Worm (Caenorhabditis elegans): Measurements from ENCODE around the gene srbc-20.

The srbc-20 gene

DNA sequence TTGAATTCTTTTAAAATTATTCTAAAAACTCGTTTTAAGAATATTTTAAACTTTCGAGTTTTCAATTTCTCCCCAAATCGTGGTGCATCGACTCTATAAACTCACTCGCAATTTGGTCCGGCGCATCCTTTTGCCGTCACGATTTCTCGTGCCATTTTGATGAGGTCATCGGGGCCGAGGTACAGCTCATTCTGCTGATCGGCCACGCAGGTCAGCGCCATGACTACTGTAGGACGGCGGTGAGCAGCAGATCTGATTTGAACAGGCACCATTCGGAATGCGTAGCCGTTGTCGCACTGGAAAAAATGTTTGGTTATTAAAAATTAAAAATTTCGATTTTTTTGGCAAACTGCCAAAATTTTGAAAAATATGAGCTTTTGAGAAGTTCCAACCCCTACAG lies 14.2 kb upstream of the srbc-20 start:
- TF ChIP-seq hmg-11 (tag; optimal IDR thresholded peaks at IDR 0.05), result peak; percentile 12
- TF ChIP-seq nhr-76 (tag; optimal IDR thresholded peaks at IDR 0.05), result no peak

DNA sequence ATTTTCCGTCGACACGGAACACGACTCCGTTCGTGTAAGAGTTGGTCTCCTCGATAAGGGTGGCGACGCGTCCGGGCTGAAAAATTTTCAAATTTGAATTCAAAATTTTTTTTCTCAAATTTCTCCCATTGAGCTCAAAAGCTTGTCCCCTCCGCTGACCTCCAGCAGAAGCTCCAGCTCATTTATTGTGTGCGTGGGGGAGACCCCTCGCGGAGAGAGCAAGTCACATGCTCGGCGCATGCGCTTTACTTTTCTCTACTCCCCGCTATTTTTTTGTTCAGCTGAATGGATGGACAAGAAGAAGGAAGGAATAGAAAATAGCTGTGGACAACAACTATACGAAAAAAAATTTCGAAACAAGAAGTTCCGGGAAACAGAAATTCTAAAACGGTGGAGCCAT lies 13.4 kb upstream of the srbc-20 start:
- TF ChIP-seq ceh-16 (tag; optimal IDR thresholded peaks at IDR 0.05), result no peak
- no peak for TF ChIP-seq aly-2 (tag; optimal IDR thresholded peaks at IDR 0.05)
- TF ChIP-seq fos-1 (tag; optimal IDR thresholded peaks at IDR 0.05), result no peak
- TF ChIP-seq pha-4 (tag; optimal IDR thresholded peaks at IDR 0.05), result peak; percentile 50
- no peak for TF ChIP-seq elt-3 (tag; optimal IDR thresholded peaks at IDR 0.05)
- TF ChIP-seq elt-1 (tag; optimal IDR thresholded peaks at IDR 0.05), result no peak
- TF ChIP-seq fkh-2 (tag; optimal IDR thresholded peaks at IDR 0.05), result no peak
- no peak for TF ChIP-seq unc-39 (tag; optimal IDR thresholded peaks at IDR 0.05)
- TF ChIP-seq lin-39 (tag; optimal IDR thresholded peaks at IDR 0.05), result peak; percentile 74
- no peak for TF ChIP-seq nhr-77 (tag; optimal IDR thresholded peaks at IDR 0.05)
- TF ChIP-seq fkh-10 (GFP tag; optimal IDR thresholded peaks at IDR 0.05), result peak; percentile 68
- TF ChIP-seq mdl-1 (tag; optimal IDR thresholded peaks at IDR 0.05), result peak; percentile 49
- no peak for TF ChIP-seq nhr-11 (tag; optimal IDR thresholded peaks at IDR 0.05)
- TF ChIP-seq jun-1 (tag; optimal IDR thresholded peaks at IDR 0.05), result peak; percentile 28
- no peak for TF ChIP-seq daf-12 (tag; optimal IDR thresholded peaks at IDR 0.05)
- TF ChIP-seq egl-5 (tag; optimal IDR thresholded peaks at IDR 0.05), result peak; percentile 42
- no peak for TF ChIP-seq zag-1 (tag; optimal IDR thresholded peaks at IDR 0.05)
- TF ChIP-seq lin-15B (tag; optimal IDR thresholded peaks at IDR 0.05), result no peak
- no peak for TF ChIP-seq nhr-23 (tag; optimal IDR thresholded peaks at IDR 0.05)
- TF ChIP-seq pqm-1 (tag; optimal IDR thresholded peaks at IDR 0.05), result peak; percentile 11
- no peak for TF ChIP-seq sea-2 (GFP tag; optimal IDR thresholded peaks at IDR 0.05)
- no peak for TF ChIP-seq nhr-43 (tag; optimal IDR thresholded peaks at IDR 0.05; ENCODE audit: poor library complexity, severe bottlenecking)
- no peak for TF ChIP-seq eor-1 (tag; optimal IDR thresholded peaks at IDR 0.05)
- TF ChIP-seq nhr-67 (tag; optimal IDR thresholded peaks at IDR 0.05), result no peak
- TF ChIP-seq hmg-11 (tag; optimal IDR thresholded peaks at IDR 0.05), result peak; percentile 80
- TF ChIP-seq ceh-28 (tag; optimal IDR thresholded peaks at IDR 0.05), result no peak
- peak; percentile 86 for TF ChIP-seq nfya-1 (tag; optimal IDR thresholded peaks at IDR 0.05; ENCODE audit: insufficient read depth)
- no peak for TF ChIP-seq ztf-11 (tag; optimal IDR thresholded peaks at IDR 0.05)
- TF ChIP-seq tbx-2 (tag; optimal IDR thresholded peaks at IDR 0.05), result peak; percentile 7
- peak; percentile 5 for TF ChIP-seq elt-2 (tag; optimal IDR thresholded peaks at IDR 0.05)
- TF ChIP-seq lsy-12 (tag; optimal IDR thresholded peaks at IDR 0.05), result no peak
- no peak for TF ChIP-seq ceh-82 (tag; optimal IDR thresholded peaks at IDR 0.05)
- TF ChIP-seq mml-1 (tag; optimal IDR thresholded peaks at IDR 0.05), result peak; percentile 93
- no peak for TF ChIP-seq R02D3.7 (tag; optimal IDR thresholded peaks at IDR 0.05)
- no peak for TF ChIP-seq ama-1 (optimal IDR thresholded peaks at IDR 0.05)
- TF ChIP-seq ztf-4 (tag; optimal IDR thresholded peaks at IDR 0.05), result no peak
- peak; percentile 50 for TF ChIP-seq snpc-4 (tag; optimal IDR thresholded peaks at IDR 0.05)

DNA sequence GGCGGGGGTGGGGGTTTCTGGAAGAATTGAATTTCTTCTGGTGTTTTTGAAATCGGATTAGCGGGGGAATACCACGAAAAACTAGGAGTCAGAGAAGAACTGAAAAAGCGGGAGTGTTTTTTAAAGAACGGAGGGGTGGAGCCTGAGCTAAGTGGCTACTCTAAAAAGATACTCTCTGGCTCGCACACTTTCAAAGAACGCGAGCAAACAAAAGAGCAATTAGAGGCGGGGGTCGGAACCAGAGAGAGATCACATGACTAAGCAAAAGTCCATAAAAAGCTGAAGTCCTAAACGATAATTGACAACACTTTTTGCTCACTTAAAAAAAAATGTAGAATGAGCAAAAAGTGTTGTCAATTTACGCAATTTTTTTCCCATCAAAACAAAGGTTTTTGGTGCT lies 12.6 kb upstream of the srbc-20 start:
- no peak for TF ChIP-seq nhr-77 (tag; optimal IDR thresholded peaks at IDR 0.05)
- peak; percentile 56 for TF ChIP-seq lin-39 (tag; optimal IDR thresholded peaks at IDR 0.05)
- TF ChIP-seq mml-1 (tag; optimal IDR thresholded peaks at IDR 0.05), result no peak
- TF ChIP-seq nfya-1 (tag; optimal IDR thresholded peaks at IDR 0.05; ENCODE audit: insufficient read depth), result peak; percentile 35
- TF ChIP-seq elt-3 (tag; optimal IDR thresholded peaks at IDR 0.05), result no peak

DNA sequence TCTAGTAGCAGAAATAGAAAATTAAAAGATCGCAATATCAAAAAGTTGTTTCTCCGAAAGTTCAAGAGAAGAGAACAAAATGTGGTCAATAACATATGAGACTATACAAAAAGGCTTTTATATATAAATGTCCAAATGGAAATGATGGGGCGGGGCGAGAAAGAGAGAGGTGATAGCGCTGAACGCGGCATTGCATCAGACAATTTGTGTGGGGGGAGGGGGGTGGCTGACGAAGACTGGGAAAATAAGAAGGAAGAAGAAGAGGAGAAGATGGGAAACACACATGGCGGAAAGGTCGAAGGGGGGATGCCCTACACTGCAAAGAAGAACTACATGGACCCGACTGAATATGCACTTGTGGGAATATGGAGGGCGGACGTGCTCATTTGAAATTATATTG lies 11.6 kb upstream of the srbc-20 start:
- TF ChIP-seq elt-3 (tag; optimal IDR thresholded peaks at IDR 0.05), result no peak
- TF ChIP-seq ama-1 (optimal IDR thresholded peaks at IDR 0.05), result no peak
- TF ChIP-seq lin-39 (tag; optimal IDR thresholded peaks at IDR 0.05), result peak; percentile 39
- peak; percentile 86 for TF ChIP-seq jun-1 (tag; optimal IDR thresholded peaks at IDR 0.05)
- TF ChIP-seq elt-2 (tag; optimal IDR thresholded peaks at IDR 0.05), result peak; percentile 11
- no peak for TF ChIP-seq nhr-67 (tag; optimal IDR thresholded peaks at IDR 0.05)
- peak; percentile 52 for TF ChIP-seq nfya-1 (tag; optimal IDR thresholded peaks at IDR 0.05; ENCODE audit: insufficient read depth)
- TF ChIP-seq hmg-11 (tag; optimal IDR thresholded peaks at IDR 0.05), result peak; percentile 54
- no peak for TF ChIP-seq ceh-16 (tag; optimal IDR thresholded peaks at IDR 0.05)
- TF ChIP-seq fkh-10 (GFP tag; optimal IDR thresholded peaks at IDR 0.05), result peak; percentile 27
- TF ChIP-seq eor-1 (tag; optimal IDR thresholded peaks at IDR 0.05), result no peak
- TF ChIP-seq snpc-4 (tag; optimal IDR thresholded peaks at IDR 0.05), result peak; percentile 23
- no peak for TF ChIP-seq ceh-9 (tag; optimal IDR thresholded peaks at IDR 0.05)
